Fruit fly (Drosophila melanogaster) whole organism, embryonic: ENCODE results near the gene CG9550.

Experiments used
- Bgb ChIP-seq: fragments of 200-800 bp; sonication (Bioruptor generic); IDR thresholded peaks from 2 replicates; pipeline ENCODE4 v1.3.6; 2022; ENCODE audit warnings: missing biosample characterization, missing genetic modification characterization; ENCODE audit not compliant: partially characterized antibody
- CG10147 ChIP-seq: fragments of 200-800 bp; sonication (Bioruptor generic); optimal IDR thresholded peaks from 2 replicates; lab custom pipeline; 2019; ENCODE audit warnings: missing biosample characterization, mild to moderate bottlenecking, missing genetic modification characterization, moderate library complexity
- CG10543 ChIP-seq: fragments of 200-800 bp; sonication (Bioruptor generic); optimal IDR thresholded peaks from 3 replicates; lab custom pipeline; 2017; ENCODE audit warnings: missing biosample characterization, mild to moderate bottlenecking, missing genetic modification characterization, moderate library complexity
- CG10654 ChIP-seq: fragments of 200-800 bp; sonication (Bioruptor generic); optimal IDR thresholded peaks from 2 replicates; lab custom pipeline; 2016; ENCODE audit warnings: missing biosample characterization, missing genetic modification characterization
- CG12942 ChIP-seq: fragments of 200-800 bp; sonication (Bioruptor generic); optimal IDR thresholded peaks from 3 replicates; lab custom pipeline; 2016; ENCODE audit warnings: missing biosample characterization, missing genetic modification characterization
- CG15269 ChIP-seq: fragments of 200-800 bp; sonication (Bioruptor generic); optimal IDR thresholded peaks from 2 replicates; lab custom pipeline; 2018; ENCODE audit warnings: missing biosample characterization, mild to moderate bottlenecking, missing genetic modification characterization, moderate library complexity
- CG1647 ChIP-seq: fragments of 200-800 bp; sonication (Bioruptor generic); optimal IDR thresholded peaks from 3 replicates; lab custom pipeline; 2016; ENCODE audit warnings: missing biosample characterization, missing genetic modification characterization
- CG16779 ChIP-seq: fragments of 200-800 bp; sonication (Bioruptor generic); IDR thresholded peaks from 2 replicates; pipeline ENCODE4 v1.3.6; 2022; ENCODE audit warnings: missing biosample characterization, missing genetic modification characterization
- CG2120 ChIP-seq: fragments of 200-800 bp; sonication (Bioruptor generic); optimal IDR thresholded peaks from 3 replicates; lab custom pipeline; 2016; ENCODE audit warnings: missing biosample characterization, missing genetic modification characterization
- CG3065 ChIP-seq: fragments of 200-800 bp; sonication (Bioruptor generic); optimal IDR thresholded peaks from 2 replicates; lab custom pipeline; 2016; ENCODE audit warnings: missing biosample characterization, missing genetic modification characterization
- CG3407 ChIP-seq: fragments of 200-800 bp; sonication (Bioruptor generic); optimal IDR thresholded peaks from 2 replicates; lab custom pipeline; 2018; ENCODE audit warnings: missing biosample characterization, mild to moderate bottlenecking, missing genetic modification characterization
- CG34224 ChIP-seq: fragments of 200-800 bp; sonication (Bioruptor generic); IDR thresholded peaks from 3 replicates; pipeline ENCODE4 v1.3.6; 2022; ENCODE audit warnings: missing biosample characterization, missing genetic modification characterization; ENCODE audit not compliant: partially characterized antibody
- CG3847 ChIP-seq: fragments of 200-800 bp; sonication (Bioruptor generic); IDR thresholded peaks from 2 replicates; pipeline ENCODE4 v1.3.6; 2022; ENCODE audit warnings: missing biosample characterization, missing genetic modification characterization
- CG4424 ChIP-seq: fragments of 200-800 bp; sonication (Bioruptor generic); optimal IDR thresholded peaks from 3 replicates; lab custom pipeline; 2016; ENCODE audit warnings: missing biosample characterization, missing genetic modification characterization
- CG4730 ChIP-seq: fragments of 200-800 bp; sonication (Bioruptor generic); IDR thresholded peaks from 2 replicates; pipeline ENCODE4 v1.3.6; 2022; ENCODE audit warnings: missing biosample characterization, missing genetic modification characterization
- CG5180 ChIP-seq: fragments of 200-800 bp; sonication (Bioruptor generic); optimal IDR thresholded peaks from 3 replicates; lab custom pipeline; 2017; ENCODE audit warnings: missing biosample characterization, missing genetic modification characterization, mild to moderate bottlenecking, moderate library complexity, missing genetic modification reagents
- CG5953 ChIP-seq: fragments of 200-800 bp; sonication (Bioruptor generic); IDR thresholded peaks from 2 replicates; pipeline ENCODE4 v1.3.6; 2022; ENCODE audit warnings: missing biosample characterization, missing genetic modification characterization
- CG6683 ChIP-seq: fragments of 200-800 bp; sonication (Bioruptor generic); optimal IDR thresholded peaks from 2 replicates; lab custom pipeline; 2017; ENCODE audit warnings: missing biosample characterization, mild to moderate bottlenecking, missing genetic modification characterization, missing genetic modification reagents
- CG7987 ChIP-seq: fragments of 200-800 bp; sonication (Bioruptor generic); optimal IDR thresholded peaks from 2 replicates; lab custom pipeline; 2018; ENCODE audit warnings: missing biosample characterization, mild to moderate bottlenecking, missing genetic modification characterization, moderate library complexity
- CG9932 ChIP-seq: fragments of 200-800 bp; sonication (Bioruptor generic); IDR thresholded peaks from 2 replicates; pipeline ENCODE4 v1.3.6; 2022; ENCODE audit warnings: missing biosample characterization, missing genetic modification characterization
- D19B ChIP-seq: fragments of 200-800 bp; sonication (Bioruptor generic); optimal IDR thresholded peaks from 2 replicates; lab custom pipeline; 2017; ENCODE audit warnings: missing biosample characterization, mild to moderate bottlenecking, missing genetic modification characterization
- Dref ChIP-seq: fragments of 200-800 bp; sonication (Bioruptor generic); IDR thresholded peaks from 2 replicates; pipeline ENCODE4 v1.3.6; 2022; ENCODE audit warnings: missing biosample characterization, missing genetic modification characterization
- Fer2 ChIP-seq: fragments of 200-800 bp; sonication (Bioruptor generic); optimal IDR thresholded peaks from 2 replicates; lab custom pipeline; 2018; ENCODE audit warnings: missing biosample characterization, mild to moderate bottlenecking, missing genetic modification characterization, moderate library complexity
- Lhr ChIP-seq: fragments of 200-800 bp; sonication (Bioruptor generic); optimal IDR thresholded peaks from 3 replicates; lab custom pipeline; 2017; ENCODE audit warnings: mild to moderate bottlenecking, missing biosample characterization, missing genetic modification reagents, missing genetic modification characterization
- MESR4 ChIP-seq: fragments of 200-800 bp; sonication (Bioruptor generic); optimal IDR thresholded peaks from 2 replicates; lab custom pipeline; 2018; ENCODE audit warnings: missing biosample characterization, mild to moderate bottlenecking, missing genetic modification characterization, moderate library complexity
- Max ChIP-seq: fragments of 200-800 bp; sonication (Bioruptor generic); optimal IDR thresholded peaks from 2 replicates; lab custom pipeline; 2016; ENCODE audit warnings: missing biosample characterization, mild to moderate bottlenecking, missing genetic modification characterization
- Meics ChIP-seq: fragments of 200-800 bp; sonication (Bioruptor generic); optimal IDR thresholded peaks from 2 replicates; lab custom pipeline; 2017; ENCODE audit warnings: missing biosample characterization, mild to moderate bottlenecking, missing genetic modification characterization
- NFAT ChIP-seq: fragments of 200-800 bp; sonication (Bioruptor generic); IDR thresholded peaks from 2 replicates; pipeline ENCODE4 v1.3.6; 2022; ENCODE audit warnings: missing biosample characterization, missing genetic modification characterization
- NK7.1 ChIP-seq: fragments of 200-800 bp; sonication (Bioruptor generic); optimal IDR thresholded peaks from 3 replicates; lab custom pipeline; 2016; ENCODE audit warnings: missing biosample characterization, missing genetic modification characterization
- Sox100B ChIP-seq: fragments of 200-800 bp; sonication (Bioruptor generic); optimal IDR thresholded peaks from 3 replicates; lab custom pipeline; 2018; ENCODE audit warnings: missing biosample characterization, mild to moderate bottlenecking, missing genetic modification characterization
- Trl ChIP-seq, 3 experiments: fragments of >200 bp in 2 of 3; fragments of 200-800 bp in 1 of 3; sonication (Bioruptor generic) in 1 of 3; optimal IDR thresholded peaks; 2 replicates in 1 of 3; 3 replicates in 2 of 3; lab custom pipeline; 2016 to 2017; ENCODE audit warnings: missing biosample characterization in 1 of 3, missing genetic modification characterization in 1 of 3
- Xrp1 ChIP-seq: fragments of 200-800 bp; sonication (Bioruptor generic); IDR thresholded peaks from 2 replicates; pipeline ENCODE4 v1.3.6; 2022; ENCODE audit warnings: missing biosample characterization, missing genetic modification characterization
- ap ChIP-seq: fragments of 200-800 bp; sonication (Bioruptor generic); IDR thresholded peaks from 2 replicates; pipeline ENCODE4 v1.3.6; 2022; ENCODE audit warnings: missing biosample characterization, missing genetic modification characterization
- ato ChIP-seq: fragments of 200-800 bp; sonication (Bioruptor generic); IDR thresholded peaks from 2 replicates; pipeline ENCODE4 v1.3.6; 2022; ENCODE audit warnings: missing biosample characterization, missing genetic modification characterization; ENCODE audit not compliant: partially characterized antibody
- bab2 ChIP-seq: fragments of 200-800 bp; sonication (Bioruptor generic); optimal IDR thresholded peaks from 2 replicates; lab custom pipeline; 2016; ENCODE audit warnings: missing biosample characterization, missing genetic modification characterization
- chn ChIP-seq: fragments of 200-800 bp; sonication (Bioruptor generic); optimal IDR thresholded peaks from 2 replicates; lab custom pipeline; 2016; ENCODE audit warnings: missing biosample characterization, missing genetic modification characterization
- crol ChIP-seq: fragments of 200-800 bp; sonication (Bioruptor generic); IDR thresholded peaks from 2 replicates; pipeline ENCODE4 v1.3.6; 2022; ENCODE audit warnings: missing biosample characterization, missing genetic modification characterization
- disco-r ChIP-seq: fragments of 200-800 bp; sonication (Bioruptor generic); optimal IDR thresholded peaks from 2 replicates; lab custom pipeline; 2016; ENCODE audit warnings: missing biosample characterization, missing genetic modification characterization
- dm ChIP-seq: fragments of 200-800 bp; sonication (Bioruptor generic); optimal IDR thresholded peaks from 3 replicates; lab custom pipeline; 2016; ENCODE audit warnings: missing biosample characterization, missing genetic modification characterization
- gt ChIP-seq: fragments of 200-800 bp; sonication (Bioruptor generic); IDR thresholded peaks from 2 replicates; pipeline ENCODE4 v1.3.6; 2022; ENCODE audit warnings: missing biosample characterization, missing genetic modification characterization
- kah ChIP-seq: fragments of 200-800 bp; sonication (Bioruptor generic); optimal IDR thresholded peaks from 2 replicates; lab custom pipeline; 2018; ENCODE audit warnings: missing biosample characterization, mild to moderate bottlenecking, missing genetic modification characterization
- kay ChIP-seq: fragments of 200-800 bp; sonication (Bioruptor generic); optimal IDR thresholded peaks from 2 replicates; lab custom pipeline; 2016; ENCODE audit warnings: missing biosample characterization, missing genetic modification characterization
- ken ChIP-seq: fragments of 200-800 bp; sonication (Bioruptor generic); IDR thresholded peaks from 3 replicates; pipeline ENCODE4 v1.3.6; 2022; ENCODE audit warnings: missing biosample characterization, missing genetic modification characterization
- mam ChIP-seq: fragments of 200-800 bp; sonication (Bioruptor generic); optimal IDR thresholded peaks from 3 replicates; lab custom pipeline; 2016; ENCODE audit warnings: missing biosample characterization, missing genetic modification characterization
- nom ChIP-seq: fragments of 200-800 bp; sonication (Bioruptor generic); optimal IDR thresholded peaks from 2 replicates; lab custom pipeline; 2017; ENCODE audit warnings: missing biosample characterization, missing genetic modification characterization, mild to moderate bottlenecking, moderate library complexity, missing genetic modification reagents
- sd ChIP-seq: fragments of 200-800 bp; sonication (Bioruptor generic); optimal IDR thresholded peaks from 3 replicates; lab custom pipeline; 2018; ENCODE audit warnings: missing biosample characterization, mild to moderate bottlenecking, missing genetic modification characterization, moderate library complexity
- shn ChIP-seq: fragments of 200-800 bp; sonication (Bioruptor generic); optimal IDR thresholded peaks from 3 replicates; lab custom pipeline; 2016; ENCODE audit warnings: missing biosample characterization, missing genetic modification characterization
- slp2 ChIP-seq: fragments of 200-800 bp; sonication (Bioruptor generic); optimal IDR thresholded peaks from 2 replicates; lab custom pipeline; 2016; ENCODE audit warnings: missing biosample characterization, missing genetic modification characterization
- unpg ChIP-seq: fragments of 200-800 bp; sonication (Bioruptor generic); optimal IDR thresholded peaks from 3 replicates; lab custom pipeline; 2018; ENCODE audit warnings: missing biosample characterization, mild to moderate bottlenecking, missing genetic modification characterization, moderate library complexity
- wdn ChIP-seq: fragments of 200-800 bp; sonication (Bioruptor generic); IDR thresholded peaks from 2 replicates; pipeline ENCODE4 v1.3.6; 2022; ENCODE audit warnings: missing biosample characterization, missing genetic modification characterization

The CG9550 gene

DNA sequence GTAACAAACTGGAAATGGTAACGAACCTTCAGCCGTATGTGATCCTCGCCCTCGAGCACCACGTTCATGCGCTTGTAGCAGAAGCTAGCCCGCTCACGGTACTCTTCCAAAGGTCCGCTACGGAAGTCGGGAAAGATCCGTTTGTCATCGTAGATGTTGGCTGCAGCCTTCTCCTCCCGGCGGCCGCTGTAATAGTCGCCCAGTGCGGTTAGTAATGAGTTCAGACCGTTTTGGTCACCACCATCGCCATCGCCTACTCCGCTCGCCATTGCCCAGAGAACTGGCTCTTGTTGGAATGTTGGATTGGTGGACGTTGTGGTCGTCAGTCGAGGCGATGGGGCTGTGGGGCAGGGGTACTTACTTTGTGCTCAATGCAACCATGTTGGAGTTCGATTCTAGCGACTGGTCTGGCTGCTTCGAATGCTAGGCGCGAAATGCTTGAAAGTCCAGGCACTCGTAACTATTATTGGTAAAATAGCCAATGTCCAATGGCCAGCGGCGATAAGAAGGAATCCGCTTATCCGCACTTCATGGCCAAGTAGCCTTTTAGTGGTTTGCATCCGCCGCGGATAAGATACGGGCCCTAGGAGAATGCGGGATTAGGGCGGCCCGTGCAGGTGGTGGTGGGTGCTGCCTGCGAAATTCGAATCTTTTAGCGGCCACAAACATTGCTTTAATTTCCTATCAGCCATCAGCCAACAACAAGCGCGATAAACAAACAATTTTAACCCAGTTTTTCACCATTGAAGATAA lies 49.1 kb upstream of the CG9550 start (continued):
- TF ChIP-seq NFAT (GFP tag; lab: Robert Waterston, UW), result no peak
- TF ChIP-seq CG12942 (GFP tag; lab: Kevin White, UChicago), result no peak
- no peak for TF ChIP-seq CG3407 (GFP tag; lab: Kevin White, UChicago)
- TF ChIP-seq CG7987 (GFP tag; lab: Kevin White, UChicago), result no peak
- no peak for TF ChIP-seq ato (GFP tag; lab: Robert Waterston, UW)
- TF ChIP-seq CG3065 (GFP tag; lab: Kevin White, UChicago), result no peak
- TF ChIP-seq CG4424 (GFP tag; lab: Kevin White, UChicago), result no peak
- TF ChIP-seq Sox100B (GFP tag; lab: Kevin White, UChicago), result no peak
- TF ChIP-seq CG34224, result no peak
- TF ChIP-seq ap, result no peak
- TF ChIP-seq CG15269 (tag; lab: Kevin White, UChicago), result no peak
- no peak for TF ChIP-seq CG3847 (GFP tag; lab: Robert Waterston, UW)
- TF ChIP-seq CG5953 (GFP tag; lab: Robert Waterston, UW), result no peak
- TF ChIP-seq Bgb (GFP tag; lab: Robert Waterston, UW), result peak; percentile 10; the same call in 1 of the 2 replicates
- TF ChIP-seq CG16779 (GFP tag; lab: Robert Waterston, UW), result no peak
- TF ChIP-seq Meics (GFP tag; lab: Kevin White, UChicago), result peak; percentile 3
- TF ChIP-seq mam, result no peak
- TF ChIP-seq chn (GFP tag; lab: Kevin White, UChicago), result no peak
- no peak for TF ChIP-seq CG1647 (GFP tag; lab: Kevin White, UChicago)
- no peak for TF ChIP-seq gt (GFP tag; lab: Robert Waterston, UW)
- no peak for TF ChIP-seq dm
- no peak for TF ChIP-seq CG10654 (GFP tag; lab: Kevin White, UChicago)
- TF ChIP-seq wdn (GFP tag; lab: Robert Waterston, UW), result no peak
- no peak for TF ChIP-seq CG4730 (GFP tag; lab: Robert Waterston, UW)
- no peak for TF ChIP-seq CG9932 (GFP tag; lab: Robert Waterston, UW)
- TF ChIP-seq Trl (optimal IDR thresholded peaks at IDR 0.05; lab: Kevin White, UChicago), result no peak
- TF ChIP-seq Trl (GFP tag; optimal IDR thresholded peaks at IDR 0.05; lab: Kevin White, UChicago), result no peak
- TF ChIP-seq Lhr, result no peak
- TF ChIP-seq MESR4 (GFP tag; lab: Kevin White, UChicago), result peak; percentile 14
- TF ChIP-seq kay (GFP tag; lab: Kevin White, UChicago), result no peak
- peak; percentile 45 for TF ChIP-seq CG10543
- no peak for TF ChIP-seq Xrp1 (GFP tag; lab: Robert Waterston, UW)
- peak; percentile 2 for TF ChIP-seq kah (GFP tag; lab: Kevin White, UChicago)
- TF ChIP-seq Dref (GFP tag; lab: Robert Waterston, UW), result peak; percentile 41; the same call in 1 of the 2 replicates
- no peak for TF ChIP-seq disco-r (GFP tag; lab: Kevin White, UChicago)
- peak; percentile 78 for TF ChIP-seq nom (GFP tag; lab: Kevin White, UChicago)
- no peak for TF ChIP-seq CG10147 (GFP tag; lab: Kevin White, UChicago)
- peak; percentile 68 for TF ChIP-seq sd (tag; lab: Kevin White, UChicago)
- no peak for TF ChIP-seq slp2 (GFP tag; lab: Kevin White, UChicago)
- TF ChIP-seq bab2 (GFP tag; lab: Kevin White, UChicago), result no peak
- TF ChIP-seq Max (GFP tag; lab: Kevin White, UChicago), result no peak
- no peak for TF ChIP-seq ken (GFP tag; lab: Robert Waterston, UW)
- no peak for TF ChIP-seq CG2120
- no peak for TF ChIP-seq NK7.1 (GFP tag; lab: Kevin White, UChicago)
- peak; percentile 99 for TF ChIP-seq CG5180 (GFP tag; lab: Kevin White, UChicago)
- TF ChIP-seq shn (GFP tag; lab: Kevin White, UChicago), result no peak
- TF ChIP-seq crol, result peak; percentile 84
- TF ChIP-seq Fer2 (tag; lab: Kevin White, UChicago), result no peak
- TF ChIP-seq CG6683, result no peak
- no peak for TF ChIP-seq D19B (GFP tag; lab: Kevin White, UChicago)
- TF ChIP-seq unpg (GFP tag; lab: Kevin White, UChicago), result no peak
